Worm (Caenorhabditis elegans): Measurements from ENCODE around the gene T03F7.7.

T03F7.7 gene

DNA sequence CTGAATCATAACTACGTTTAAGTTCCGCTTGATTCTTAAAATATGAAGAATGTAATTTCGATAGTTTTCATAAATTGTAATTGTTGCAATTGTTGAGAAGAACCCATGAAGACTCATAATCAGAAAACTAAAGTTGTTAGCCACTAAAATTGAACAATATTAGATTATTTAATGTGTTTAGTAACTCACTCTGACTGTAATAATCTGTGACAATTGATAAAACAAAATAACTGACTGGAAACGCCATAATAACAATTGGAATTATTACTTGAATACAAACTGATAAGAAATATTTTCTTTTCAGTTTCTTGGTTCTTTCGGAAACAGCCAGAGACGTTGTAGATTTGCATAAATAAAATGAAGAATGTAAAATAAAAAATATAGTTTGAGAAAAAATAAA lies 11.8 kb upstream of the T03F7.7 start:
- TF ChIP-seq aly-2 (tag; optimal IDR thresholded peaks at IDR 0.05): no peak
- no peak for TF ChIP-seq elt-3 (tag; optimal IDR thresholded peaks at IDR 0.05)
- TF ChIP-seq lsy-12 (tag; optimal IDR thresholded peaks at IDR 0.05): no peak
- TF ChIP-seq nhr-237 (tag; optimal IDR thresholded peaks at IDR 0.05): no peak
- no peak for TF ChIP-seq nhr-28 (tag; optimal IDR thresholded peaks at IDR 0.05)
- no peak for TF ChIP-seq zag-1 (tag; optimal IDR thresholded peaks at IDR 0.05)
- no peak for TF ChIP-seq egl-5 (tag; optimal IDR thresholded peaks at IDR 0.05)
- TF ChIP-seq nfya-1 (tag; optimal IDR thresholded peaks at IDR 0.05; ENCODE audit: insufficient read depth): no peak
- TF ChIP-seq tbx-2 (tag; optimal IDR thresholded peaks at IDR 0.05): no peak
- no peak for TF ChIP-seq nhr-11 (tag; optimal IDR thresholded peaks at IDR 0.05)
- TF ChIP-seq pqm-1 (tag; optimal IDR thresholded peaks at IDR 0.05): no peak
- TF ChIP-seq fos-1 (tag; optimal IDR thresholded peaks at IDR 0.05): no peak
- TF ChIP-seq ztf-4 (tag; optimal IDR thresholded peaks at IDR 0.05): no peak
- TF ChIP-seq pha-4 (tag; optimal IDR thresholded peaks at IDR 0.05): no peak
- TF ChIP-seq hmg-11 (tag; optimal IDR thresholded peaks at IDR 0.05): no peak
- no peak for TF ChIP-seq nhr-25 (tag; optimal IDR thresholded peaks at IDR 0.05)
- TF ChIP-seq jun-1 (tag; optimal IDR thresholded peaks at IDR 0.05): no peak

DNA sequence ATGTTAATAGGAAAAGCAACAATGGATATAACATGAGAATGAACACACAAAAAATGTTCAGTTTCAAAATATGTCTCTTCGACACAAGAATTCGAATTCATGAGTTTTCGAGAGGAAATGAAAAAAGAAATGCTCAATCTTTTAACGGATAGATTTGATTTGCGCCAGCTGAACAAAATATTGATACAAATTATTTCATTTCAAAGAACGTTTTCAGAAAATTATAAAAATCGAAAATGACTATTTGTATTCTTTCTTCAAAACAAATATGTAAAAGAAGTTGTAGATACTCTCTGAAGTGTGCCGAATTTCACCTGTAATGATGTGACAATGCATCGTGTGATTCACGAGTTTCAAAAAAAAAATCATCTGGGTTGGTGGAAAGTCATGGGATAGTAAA lies 10.7 kb upstream of the T03F7.7 start, which contains the start of gene srh-47:
TSS of gene srh-47 (minus strand) at position 101 of the 400 bp plus-strand sequence.
- TF ChIP-seq nhr-11 (tag; optimal IDR thresholded peaks at IDR 0.05) (no peak), nhr-237 (tag; optimal IDR thresholded peaks at IDR 0.05) (no peak), elt-3 (tag; optimal IDR thresholded peaks at IDR 0.05) (no peak), pqm-1 (tag; optimal IDR thresholded peaks at IDR 0.05) (no peak), ceh-82 (tag; optimal IDR thresholded peaks at IDR 0.05) (no peak), mml-1 (tag; optimal IDR thresholded peaks at IDR 0.05) (no peak), jun-1 (tag; optimal IDR thresholded peaks at IDR 0.05) (no peak), lin-39 (tag; optimal IDR thresholded peaks at IDR 0.05) (no peak), nhr-76 (tag; optimal IDR thresholded peaks at IDR 0.05) (no peak), fkh-2 (tag; optimal IDR thresholded peaks at IDR 0.05) (no peak), nhr-25 (tag; optimal IDR thresholded peaks at IDR 0.05) (no peak), mdl-1 (tag; optimal IDR thresholded peaks at IDR 0.05) (no peak), daf-12 (tag; optimal IDR thresholded peaks at IDR 0.05) (no peak), sea-2 (GFP tag; optimal IDR thresholded peaks at IDR 0.05) (no peak), ZK546.5 (tag; optimal IDR thresholded peaks at IDR 0.05) (no peak), ztf-4 (tag; optimal IDR thresholded peaks at IDR 0.05) (no peak), tbx-2 (tag; optimal IDR thresholded peaks at IDR 0.05) (no peak)

DNA sequence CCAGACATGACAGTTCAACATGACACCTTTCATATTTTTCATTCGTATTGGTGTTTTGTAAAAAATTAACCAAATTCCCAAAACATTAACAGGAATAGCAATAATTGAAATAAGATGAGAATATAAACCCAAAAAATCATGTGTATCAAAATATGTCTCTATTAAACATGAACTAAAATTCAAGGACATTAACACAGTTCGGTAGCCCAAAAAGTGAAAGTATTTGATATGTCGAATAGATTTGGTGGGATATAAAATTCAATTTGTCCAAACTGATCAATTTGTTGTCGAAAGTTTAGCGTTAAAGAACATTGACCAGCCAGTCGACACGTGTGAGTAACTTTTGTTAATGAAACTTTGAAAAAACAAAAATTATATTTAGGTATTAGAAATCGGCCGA lies 8.5 kb upstream of the T03F7.7 start, which contains the start of gene srh-46:
TSS of gene srh-46 (minus strand) at position 189 of the 400 bp plus-strand sequence.
- TF ChIP-seq jun-1 (tag; optimal IDR thresholded peaks at IDR 0.05): no peak
- no peak for TF ChIP-seq ceh-9 (tag; optimal IDR thresholded peaks at IDR 0.05)
- no peak for TF ChIP-seq tbx-2 (tag; optimal IDR thresholded peaks at IDR 0.05)
- no peak for TF ChIP-seq ceh-28 (tag; optimal IDR thresholded peaks at IDR 0.05)
- TF ChIP-seq unc-62 (GFP tag; optimal IDR thresholded peaks at IDR 0.05): no peak
- TF ChIP-seq snpc-4 (tag; optimal IDR thresholded peaks at IDR 0.05): no peak
- TF ChIP-seq nhr-43 (tag; optimal IDR thresholded peaks at IDR 0.05; ENCODE audit: poor library complexity, severe bottlenecking): no peak
- no peak for TF ChIP-seq egl-5 (tag; optimal IDR thresholded peaks at IDR 0.05)
- no peak for TF ChIP-seq nhr-77 (tag; optimal IDR thresholded peaks at IDR 0.05)
- no peak for TF ChIP-seq ceh-16 (tag; optimal IDR thresholded peaks at IDR 0.05)
- TF ChIP-seq sea-2 (GFP tag; optimal IDR thresholded peaks at IDR 0.05): no peak
- no peak for TF ChIP-seq ztf-11 (tag; optimal IDR thresholded peaks at IDR 0.05)
- no peak for TF ChIP-seq fkh-10 (GFP tag; optimal IDR thresholded peaks at IDR 0.05)
- TF ChIP-seq elt-2 (tag; optimal IDR thresholded peaks at IDR 0.05): no peak
- no peak for TF ChIP-seq lin-39 (tag; optimal IDR thresholded peaks at IDR 0.05)
- TF ChIP-seq aly-2 (tag; optimal IDR thresholded peaks at IDR 0.05): no peak
- no peak for TF ChIP-seq nfya-1 (tag; optimal IDR thresholded peaks at IDR 0.05; ENCODE audit: insufficient read depth)

DNA sequence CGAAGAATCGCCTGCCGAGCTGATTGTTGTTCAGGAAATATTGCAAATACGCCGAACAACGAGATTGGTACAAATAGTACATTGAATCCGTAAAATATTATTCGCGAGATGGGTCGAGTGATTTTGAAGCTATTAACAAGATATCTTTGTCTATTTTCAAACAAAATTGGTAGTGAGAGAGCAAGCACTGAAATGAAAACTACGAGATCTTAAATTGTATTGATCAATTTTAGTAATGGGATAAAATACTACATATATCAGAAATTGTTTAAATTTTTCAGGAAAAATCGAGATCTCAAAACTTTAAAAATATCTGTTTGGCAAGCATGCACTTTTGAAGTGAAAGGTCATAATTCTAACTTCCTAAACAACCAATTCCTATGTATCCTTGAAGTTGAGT lies 7.0 kb upstream of the T03F7.7 start:
- no peak for TF ChIP-seq nhr-23 (tag; optimal IDR thresholded peaks at IDR 0.05)
- no peak for TF ChIP-seq lin-15B (tag; optimal IDR thresholded peaks at IDR 0.05)
- no peak for TF ChIP-seq unc-39 (tag; optimal IDR thresholded peaks at IDR 0.05)
- no peak for TF ChIP-seq ZK546.5 (tag; optimal IDR thresholded peaks at IDR 0.05)
- TF ChIP-seq ceh-9 (tag; optimal IDR thresholded peaks at IDR 0.05): no peak
- TF ChIP-seq elt-3 (tag; optimal IDR thresholded peaks at IDR 0.05): no peak
